Fruit fly (Drosophila melanogaster) whole organism, prepupa: ENCODE results near the gene Cralbp.
A peak's percentile ranks its signal among the peaks of the same experiment; 100 is the strongest.

Source experiments
- Blimp-1 ChIP-seq: fragments of 200-800 bp; sonication (Bioruptor generic); optimal IDR thresholded peaks from 3 replicates; lab custom pipeline; 2017; ENCODE audit warnings: missing biosample characterization, missing genetic modification characterization, mild to moderate bottlenecking, moderate library complexity, missing genetic modification reagents
- CG10669 ChIP-seq: fragments of 200-800 bp; sonication (Bioruptor generic); optimal IDR thresholded peaks from 3 replicates; lab custom pipeline; 2018; ENCODE audit warnings: missing biosample characterization, mild to moderate bottlenecking, missing genetic modification characterization, moderate library complexity
- CG11294 ChIP-seq: fragments of 200-800 bp; sonication (Bioruptor generic); IDR thresholded peaks from 2 replicates; pipeline ENCODE4 v1.3.6; 2022; ENCODE audit warnings: missing biosample characterization, missing genetic modification characterization
- CG11902 ChIP-seq: fragments of 200-800 bp; sonication (Bioruptor generic); optimal IDR thresholded peaks from 3 replicates; lab custom pipeline; 2016; ENCODE audit warnings: missing biosample characterization, missing genetic modification characterization
- CG15336 ChIP-seq: fragments of 200-800 bp; sonication (Bioruptor generic); IDR thresholded peaks from 2 replicates; pipeline ENCODE4 v1.3.6; 2022; ENCODE audit warnings: missing biosample characterization, missing genetic modification characterization
- CG16779 ChIP-seq: fragments of 200-800 bp; sonication (Bioruptor generic); optimal IDR thresholded peaks from 3 replicates; lab custom pipeline; 2017; ENCODE audit warnings: missing biosample characterization, mild to moderate bottlenecking, missing genetic modification characterization
- CG3032 ChIP-seq: fragments of 200-800 bp; optimal IDR thresholded peaks from 2 replicates; lab custom pipeline; 2019; ENCODE audit warnings: missing biosample characterization, mild to moderate bottlenecking, missing genetic modification characterization, moderate library complexity
- CG32006 ChIP-seq: fragments of 200-800 bp; sonication (Bioruptor generic); optimal IDR thresholded peaks from 3 replicates; lab custom pipeline; 2017; ENCODE audit warnings: missing biosample characterization, mild to moderate bottlenecking, missing genetic modification characterization
- CG34406 ChIP-seq: fragments of 200-800 bp; sonication (Bioruptor generic); optimal IDR thresholded peaks from 3 replicates; lab custom pipeline; 2016; ENCODE audit warnings: missing biosample characterization, missing genetic modification characterization
- CG3919 ChIP-seq: fragments of 200-800 bp; sonication (Bioruptor generic); optimal IDR thresholded peaks from 3 replicates; lab custom pipeline; 2016; ENCODE audit warnings: missing biosample characterization, missing genetic modification characterization
- CG4318 ChIP-seq: fragments of 200-800 bp; sonication (Bioruptor generic); optimal IDR thresholded peaks from 3 replicates; lab custom pipeline; 2017; ENCODE audit warnings: missing biosample characterization, mild to moderate bottlenecking, missing genetic modification characterization
- CG8632 ChIP-seq: fragments of 200-800 bp; sonication (Bioruptor generic); optimal IDR thresholded peaks from 3 replicates; lab custom pipeline; 2016; ENCODE audit warnings: missing biosample characterization, missing genetic modification characterization
- CG9139 ChIP-seq: fragments of 200-800 bp; sonication (Bioruptor generic); optimal IDR thresholded peaks from 3 replicates; lab custom pipeline; 2017; ENCODE audit warnings: missing biosample characterization, mild to moderate bottlenecking, missing genetic modification characterization
- Eip78C ChIP-seq: fragments of 200-800 bp; sonication (Bioruptor generic); peaks from one replicate; lab custom pipeline; 2016; ENCODE audit warnings: missing biosample characterization, missing genetic modification characterization
- Ets21C ChIP-seq: fragments of 200-800 bp; sonication (Bioruptor generic); optimal IDR thresholded peaks from 3 replicates; lab custom pipeline; 2016; ENCODE audit warnings: missing biosample characterization, missing genetic modification characterization
- Ets96B ChIP-seq: fragments of 200-800 bp; optimal IDR thresholded peaks from 2 replicates; lab custom pipeline; 2019; ENCODE audit warnings: missing biosample characterization, mild to moderate bottlenecking, missing genetic modification characterization, moderate library complexity
- Hr38 ChIP-seq: sonication (Bioruptor generic); optimal IDR thresholded peaks from 2 replicates; lab custom pipeline; 2016; ENCODE audit warnings: missing biosample characterization, missing genetic modification characterization
- Hr4 ChIP-seq: fragments of 200-800 bp; sonication (Bioruptor generic); optimal IDR thresholded peaks from 3 replicates; lab custom pipeline; 2016; ENCODE audit warnings: missing biosample characterization, missing genetic modification characterization
- Lpt ChIP-seq: fragments of 200-800 bp; sonication (Bioruptor generic); optimal IDR thresholded peaks from 3 replicates; lab custom pipeline; 2016; ENCODE audit warnings: missing biosample characterization, missing genetic modification characterization
- Met ChIP-seq: fragments of 200-800 bp; sonication (Bioruptor generic); optimal IDR thresholded peaks from 3 replicates; lab custom pipeline; 2016; ENCODE audit warnings: missing biosample characterization, missing genetic modification characterization
- OdsH ChIP-seq: fragments of 200-800 bp; sonication (Bioruptor generic); optimal IDR thresholded peaks from 3 replicates; lab custom pipeline; 2016; ENCODE audit warnings: missing biosample characterization, missing genetic modification characterization
- Smox ChIP-seq: fragments of 200-800 bp; sonication (Bioruptor generic); optimal IDR thresholded peaks from 3 replicates; lab custom pipeline; 2016; ENCODE audit warnings: missing biosample characterization, missing genetic modification characterization
- Sox14 ChIP-seq: fragments of 200-800 bp; sonication (Bioruptor generic); optimal IDR thresholded peaks from 3 replicates; lab custom pipeline; 2016; ENCODE audit warnings: missing biosample characterization, missing genetic modification characterization
- Sox15 ChIP-seq: fragments of 200-800 bp; sonication (Bioruptor generic); optimal IDR thresholded peaks from 3 replicates; lab custom pipeline; 2016; ENCODE audit warnings: missing biosample characterization, missing genetic modification characterization
- achi ChIP-seq: fragments of 200-800 bp; sonication (Bioruptor generic); optimal IDR thresholded peaks from 3 replicates; lab custom pipeline; 2016; ENCODE audit warnings: missing biosample characterization, missing genetic modification characterization
- acj6 ChIP-seq: fragments of 200-800 bp; sonication (Bioruptor generic); optimal IDR thresholded peaks from 3 replicates; lab custom pipeline; 2016; ENCODE audit warnings: missing biosample characterization, missing genetic modification characterization
- dac ChIP-seq: fragments of 200-800 bp; sonication (Bioruptor generic); optimal IDR thresholded peaks from 2 replicates; lab custom pipeline; 2017; ENCODE audit warnings: missing biosample characterization, mild to moderate bottlenecking, missing genetic modification characterization
- dsx ChIP-seq: fragments of 200-800 bp; optimal IDR thresholded peaks from 3 replicates; lab custom pipeline; 2019; ENCODE audit warnings: missing biosample characterization, mild to moderate bottlenecking, missing genetic modification characterization, moderate library complexity; ENCODE audit not compliant: poor library complexity, severe bottlenecking
- eg ChIP-seq: fragments of 200-800 bp; sonication (Bioruptor generic); IDR thresholded peaks from 3 replicates; pipeline ENCODE4 v1.3.6; 2022; ENCODE audit warnings: missing biosample characterization, missing genetic modification characterization
- fd59A ChIP-seq: fragments of 200-800 bp; sonication (Bioruptor generic); optimal IDR thresholded peaks from 2 replicates; lab custom pipeline; 2017; ENCODE audit warnings: missing biosample characterization, mild to moderate bottlenecking, missing genetic modification characterization, missing genetic modification reagents
- fd85E ChIP-seq: fragments of 200-800 bp; sonication (Bioruptor generic); optimal IDR thresholded peaks from 3 replicates; lab custom pipeline; 2016; ENCODE audit warnings: missing biosample characterization, missing genetic modification characterization
- lz ChIP-seq: fragments of 200-800 bp; sonication (Bioruptor generic); optimal IDR thresholded peaks from 3 replicates; lab custom pipeline; 2016; ENCODE audit warnings: missing biosample characterization, missing genetic modification characterization
- net ChIP-seq: fragments of 200-800 bp; sonication (Bioruptor generic); optimal IDR thresholded peaks from 3 replicates; lab custom pipeline; 2016; ENCODE audit warnings: missing biosample characterization, missing genetic modification characterization
- pdm3 ChIP-seq: fragments of 200-800 bp; sonication (Bioruptor generic); optimal IDR thresholded peaks from 3 replicates; lab custom pipeline; 2016; ENCODE audit warnings: missing biosample characterization, missing genetic modification characterization
- salr ChIP-seq, 2 experiments: fragments of 200-800 bp; sonication (Bioruptor generic); optimal IDR thresholded peaks; 3 replicates each; lab custom pipeline; 2016 to 2018; ENCODE audit warnings: missing biosample characterization in 2 of 2, missing genetic modification characterization in 2 of 2, mild to moderate bottlenecking in 1 of 2
- spab ChIP-seq: fragments of 200-800 bp; sonication (Bioruptor generic); optimal IDR thresholded peaks from 2 replicates; lab custom pipeline; 2017; ENCODE audit warnings: missing biosample characterization, mild to moderate bottlenecking, missing genetic modification characterization, missing genetic modification reagents
- ss ChIP-seq, 2 experiments: fragments of 200-800 bp; sonication (Bioruptor generic); optimal IDR thresholded peaks; 2 replicates in 1 of 2; 3 replicates in 1 of 2; lab custom pipeline; 2017 to 2018; ENCODE audit warnings: mild to moderate bottlenecking in 2 of 2, missing biosample characterization in 2 of 2, missing genetic modification characterization in 2 of 2, moderate library complexity in 1 of 2
- topi ChIP-seq: fragments of 200-800 bp; sonication (Bioruptor generic); optimal IDR thresholded peaks from 3 replicates; lab custom pipeline; 2016; ENCODE audit warnings: missing biosample characterization, missing genetic modification characterization

Cralbp gene

dm6 chr3L:5834245-5834644 is 47.7 kb upstream of the Cralbp start (continued):
- peak; percentile 91 for TF ChIP-seq pdm3 (GFP tag; lab: Kevin White, UChicago)
- peak; percentile 0 for TF ChIP-seq Ets21C (GFP tag; lab: Kevin White, UChicago)
- TF ChIP-seq achi (GFP tag; lab: Kevin White, UChicago), result peak; percentile 87
- TF ChIP-seq CG34406, result peak; percentile 64
- peak; percentile 89 for TF ChIP-seq CG3919 (GFP tag; lab: Kevin White, UChicago)
- TF ChIP-seq dsx (GFP tag; lab: Kevin White, UChicago), result peak; percentile 73
- TF ChIP-seq CG10669, result peak; percentile 80
- peak; percentile 27 for TF ChIP-seq fd85E (GFP tag; lab: Kevin White, UChicago)
- peak; percentile 43 for TF ChIP-seq CG8632 (GFP tag; lab: Kevin White, UChicago)
- TF ChIP-seq CG4318, result peak; percentile 92
- TF ChIP-seq dac (GFP tag; lab: Kevin White, UChicago), result peak; percentile 90
- peak; percentile 95 for TF ChIP-seq Eip78C
- peak; percentile 91 for TF ChIP-seq OdsH
- peak; percentile 94 for TF ChIP-seq Lpt (GFP tag; lab: Kevin White, UChicago)
- TF ChIP-seq Sox14 (GFP tag; lab: Kevin White, UChicago), result peak; percentile 89
- TF ChIP-seq CG11294 (GFP tag; lab: Robert Waterston, UW), result peak; percentile 90
- TF ChIP-seq fd59A (GFP tag; lab: Kevin White, UChicago), result peak; percentile 77
- TF ChIP-seq CG3032 (tag; lab: Kevin White, UChicago), result peak; percentile 77
- TF ChIP-seq CG11902, result peak; percentile 33
- TF ChIP-seq Hr38 (GFP tag; lab: Kevin White, UChicago), result peak; percentile 91
- TF ChIP-seq Sox15 (GFP tag; lab: Kevin White, UChicago), result peak; percentile 46
- peak; percentile 80 for TF ChIP-seq spab
- peak; percentile 77 for TF ChIP-seq Ets96B (tag; lab: Kevin White, UChicago)
- TF ChIP-seq CG16779 (tag; lab: Kevin White, UChicago), result peak; percentile 70
- TF ChIP-seq lz (GFP tag; lab: Kevin White, UChicago), result peak; percentile 59
- peak; percentile 48 to 55 for TF ChIP-seq ss (GFP tag; optimal IDR thresholded peaks at IDR 0.05; lab: Kevin White, UChicago)
- TF ChIP-seq Blimp-1 (GFP tag; lab: Kevin White, UChicago), result no peak
- peak; percentile 85 for TF ChIP-seq acj6 (GFP tag; lab: Kevin White, UChicago)
- peak; percentile 98 for TF ChIP-seq eg (GFP tag; lab: Robert Waterston, UW)
- TF ChIP-seq Hr4 (GFP tag; lab: Kevin White, UChicago), result peak; percentile 97
- TF ChIP-seq CG9139 (GFP tag; lab: Kevin White, UChicago), result no peak

dm6 chr3L:5833761-5834160 is 47.2 kb upstream of the Cralbp start:
- TF ChIP-seq eg (GFP tag; lab: Robert Waterston, UW), result peak; percentile 47; the same call in 1 of the 3 replicates
- no peak for TF ChIP-seq achi (GFP tag; lab: Kevin White, UChicago)

dm6 chr3L:5831890-5832289 is 45.4 kb upstream of the Cralbp start:
- TF ChIP-seq CG15336 (GFP tag; lab: Robert Waterston, UW) (no peak), CG8632 (GFP tag; lab: Kevin White, UChicago) (no peak), Sox14 (GFP tag; lab: Kevin White, UChicago) (no peak), eg (GFP tag; lab: Robert Waterston, UW) (no peak), Met (no peak), net (no peak), Hr4 (GFP tag; lab: Kevin White, UChicago) (no peak), CG32006 (GFP tag; lab: Kevin White, UChicago) (no peak), Lpt (GFP tag; lab: Kevin White, UChicago) (no peak), ss (GFP tag; optimal IDR thresholded peaks at IDR 0.05; lab: Kevin White, UChicago) (no peak), salr (GFP tag; optimal IDR thresholded peaks at IDR 0.05; lab: Kevin White, UChicago) (no peak), CG10669 (no peak), topi (no peak), acj6 (GFP tag; lab: Kevin White, UChicago) (no peak), Smox (no peak), Ets21C (GFP tag; lab: Kevin White, UChicago) (no peak), CG3032 (tag; lab: Kevin White, UChicago) (no peak), spab (no peak), Ets96B (tag; lab: Kevin White, UChicago) (no peak)
